Worm (Caenorhabditis elegans) whole organism, late embryonic: ENCODE data around the gene M03F8.6.

ENCODE experiments used
- dmd-4 ChIP-seq: sonication (generic microtip); optimal IDR thresholded peaks from 2 replicates; lab custom pipeline; 2016; ENCODE audit warnings: borderline replicate concordance, missing genetic modification characterization, missing compliant biosample characterization
- lim-6 ChIP-seq: sonication (generic microtip); optimal IDR thresholded peaks from 2 replicates; lab custom pipeline; 2016; ENCODE audit warnings: missing genetic modification characterization, missing compliant biosample characterization
- pag-3 ChIP-seq: sonication (generic microtip); optimal IDR thresholded peaks from 2 replicates; lab custom pipeline; 2016; ENCODE audit warnings: missing compliant biosample characterization, missing genetic modification characterization, borderline replicate concordance

- TF ChIP-seq dmd-4 (no peak), lim-6 (tag; lab: Kevin White, UChicago) (no peak), pag-3 (tag; lab: Kevin White, UChicago) (no peak)
Measured at ce11 chrV:5919887-5920286, 34.8 kb downstream of the M03F8.6 start, which contains the start of gene C04E6.12.
